Worm (Caenorhabditis elegans): ENCODE measurements around the gene algn-3.

Gene algn-3

ce11 chrII:14122065-14122464, 10.6 kb downstream of the algn-3 start, which contains the start of gene K09E4.4:
TSS of gene K09E4.4 (minus strand) at chrII:14122165.
- TF ChIP-seq elt-4 (tag; optimal IDR thresholded peaks at IDR 0.05) = no peak
- TF ChIP-seq ttx-3 (tag; optimal IDR thresholded peaks at IDR 0.05) = no peak
- TF ChIP-seq ceh-24 (tag; optimal IDR thresholded peaks at IDR 0.05) = no peak
- TF ChIP-seq unc-42 (tag; optimal IDR thresholded peaks at IDR 0.05) = no peak
- no peak for TF ChIP-seq ets-4 (tag; optimal IDR thresholded peaks at IDR 0.05)
- no peak for TF ChIP-seq C38D4.7 (GFP tag; optimal IDR thresholded peaks at IDR 0.05)
- TF ChIP-seq lim-6 (tag; optimal IDR thresholded peaks at IDR 0.05) = no peak
- no peak for TF ChIP-seq pros-1 (tag; optimal IDR thresholded peaks at IDR 0.05)
- TF ChIP-seq sox-2 (GFP tag; IDR thresholded peaks at IDR 0.05) = no peak
- no peak for TF ChIP-seq ceh-22 (tag; optimal IDR thresholded peaks at IDR 0.05)
- TF ChIP-seq sdc-2 (tag; optimal IDR thresholded peaks at IDR 0.05) = no peak
- TF ChIP-seq dmd-4 (tag; optimal IDR thresholded peaks at IDR 0.05; ENCODE audit: borderline replicate concordance) = no peak
- no peak for TF ChIP-seq hlh-6 (tag; optimal IDR thresholded peaks at IDR 0.05)
- no peak for TF ChIP-seq rnt-1 (tag; optimal IDR thresholded peaks at IDR 0.05)
- TF ChIP-seq hlh-13 (GFP tag; optimal IDR thresholded peaks at IDR 0.05) = no peak
- TF ChIP-seq hlh-30 (tag; optimal IDR thresholded peaks at IDR 0.05; ENCODE audit: insufficient read depth) = no peak
- no peak for TF ChIP-seq K09A11.1 (tag; optimal IDR thresholded peaks at IDR 0.05; ENCODE audit: insufficient read depth)
- no peak for TF ChIP-seq lin-11 (tag; optimal IDR thresholded peaks at IDR 0.05)

ce11 chrII:14118391-14118790, 14.2 kb downstream of the algn-3 start:
- no peak for TF ChIP-seq unc-55 (GFP tag; optimal IDR thresholded peaks at IDR 0.05)
- TF ChIP-seq ceh-22 (tag; optimal IDR thresholded peaks at IDR 0.05) = no peak
- TF ChIP-seq sdc-2 (tag; optimal IDR thresholded peaks at IDR 0.05) = no peak
- TF ChIP-seq ceh-30 (tag; optimal IDR thresholded peaks at IDR 0.05) = no peak

- TF ChIP-seq ceh-2 (tag; optimal IDR thresholded peaks at IDR 0.05) (no peak), ahr-1 (tag; optimal IDR thresholded peaks at IDR 0.05) (no peak), fkh-6 (tag; optimal IDR thresholded peaks at IDR 0.05) (no peak), lim-6 (tag; optimal IDR thresholded peaks at IDR 0.05) (no peak), pha-2 (tag; optimal IDR thresholded peaks at IDR 0.05) (no peak), unc-42 (tag; optimal IDR thresholded peaks at IDR 0.05) (no peak), ceh-19 (GFP tag; optimal IDR thresholded peaks at IDR 0.05) (no peak), pros-1 (tag; optimal IDR thresholded peaks at IDR 0.05) (no peak), ztf-16 (tag; optimal IDR thresholded peaks at IDR 0.05) (no peak), Y22D7AL.16 (tag; optimal IDR thresholded peaks at IDR 0.05) (no peak)
Measured at ce11 chrII:14112842-14113241, 19.8 kb downstream of the algn-3 start.

ce11 chrII:14109184-14109664, 23.4 kb downstream of the algn-3 start, which contains the start of gene cpg-7:
TSS of gene cpg-7 (minus strand) at chrII:14109234.
- no peak for TF ChIP-seq ceh-19 (GFP tag; optimal IDR thresholded peaks at IDR 0.05)
- TF ChIP-seq sdc-2 (tag; optimal IDR thresholded peaks at IDR 0.05) = no peak

- TF ChIP-seq dve-1 (tag; optimal IDR thresholded peaks at IDR 0.05) (no peak), ref-2 (tag; optimal IDR thresholded peaks at IDR 0.05) (no peak), unc-86 (tag; optimal IDR thresholded peaks at IDR 0.05) (no peak), unc-3 (GFP tag; conservative IDR thresholded peaks at IDR 0.05) (no peak), unc-3 (tag; optimal IDR thresholded peaks at IDR 0.05) (no peak), ztf-16 (tag; optimal IDR thresholded peaks at IDR 0.05) (no peak), pha-2 (tag; optimal IDR thresholded peaks at IDR 0.05) (no peak), ceh-18 (tag; optimal IDR thresholded peaks at IDR 0.05) (no peak), pha-4 (tag; optimal IDR thresholded peaks at IDR 0.05) (no peak), che-1 (tag; optimal IDR thresholded peaks at IDR 0.05) (no peak), mec-3 (tag; optimal IDR thresholded peaks at IDR 0.05; ENCODE audit: borderline replicate concordance) (no peak), madf-2 (tag; optimal IDR thresholded peaks at IDR 0.05) (no peak), dmd-4 (tag; optimal IDR thresholded peaks at IDR 0.05; ENCODE audit: borderline replicate concordance) (no peak)
Measured at ce11 chrII:14106164-14106563, 26.5 kb downstream of the algn-3 start.

All from whole organism, late embryonic.